Worm (Caenorhabditis elegans) whole organism, young adult: Measurements from ENCODE around the gene frpr-3.

Source experiments
- B0035.1 ChIP-seq: sonication (generic microtip); optimal IDR thresholded peaks from 2 replicates; lab custom pipeline; 2016; ENCODE audit warnings: missing genetic modification characterization, mild to moderate bottlenecking, missing compliant biosample characterization, missing genotype, missing genetic modification reagents
- F22D6.2 ChIP-seq: sonication (generic microtip); optimal IDR thresholded peaks from 2 replicates; lab custom pipeline; 2016; ENCODE audit warnings: mild to moderate bottlenecking, missing genetic modification characterization, missing compliant biosample characterization
- F39B2.1 ChIP-seq: fragments of 200-800 bp; sonication (Bioruptor generic); IDR thresholded peaks from 2 replicates; pipeline ENCODE4 v1.3.6; 2022; ENCODE audit warnings: missing genetic modification reagents, missing genetic modification characterization, missing compliant biosample characterization
- F49E8.2 ChIP-seq: sonication (generic microtip); optimal IDR thresholded peaks from 3 replicates; lab custom pipeline; 2017; ENCODE audit warnings: missing genetic modification characterization, mild to moderate bottlenecking, missing compliant biosample characterization, antibody characterized with exemption, moderate library complexity; ENCODE audit not compliant: insufficient read depth
- F55B11.4 ChIP-seq: sonication (generic microtip); optimal IDR thresholded peaks from 2 replicates; lab custom pipeline; 2016; ENCODE audit warnings: missing compliant biosample characterization, missing genetic modification characterization, borderline replicate concordance; ENCODE audit not compliant: insufficient read depth
- F57C9.4 ChIP-seq: sonication (generic microtip); optimal IDR thresholded peaks from 2 replicates; lab custom pipeline; 2017; ENCODE audit warnings: mild to moderate bottlenecking, missing genetic modification characterization, missing compliant biosample characterization
- K11D2.4 ChIP-seq: fragments of 200-800 bp; sonication (Bioruptor generic); IDR thresholded peaks from 2 replicates; pipeline ENCODE4 v1.3.6; 2022; ENCODE audit warnings: missing genetic modification reagents, missing genetic modification characterization, missing compliant biosample characterization
- Y95B8A.8 ChIP-seq: fragments of 200-800 bp; sonication (Bioruptor generic); IDR thresholded peaks from 2 replicates; pipeline ENCODE4 v1.3.6; 2022; ENCODE audit warnings: missing genetic modification reagents, missing genetic modification characterization, missing compliant biosample characterization
- akir-1 ChIP-seq: fragments of 200-800 bp; sonication (Bioruptor generic); optimal IDR thresholded peaks from 2 replicates; lab custom pipeline; 2018; ENCODE audit warnings: mild to moderate bottlenecking, missing genetic modification characterization, moderate library complexity, missing compliant biosample characterization
- aptf-3 ChIP-seq: fragments of 200-800 bp; sonication (Bioruptor generic); IDR thresholded peaks from 2 replicates; pipeline ENCODE4 v1.3.6; 2022; ENCODE audit warnings: missing genetic modification characterization, missing compliant biosample characterization
- bed-2 ChIP-seq: fragments of 200-800 bp; sonication (Bioruptor generic); IDR thresholded peaks from 2 replicates; pipeline ENCODE4 v1.3.6; 2022; ENCODE audit warnings: missing genetic modification reagents, missing genetic modification characterization, missing compliant biosample characterization
- ccch-3 ChIP-seq: fragments of 200-800 bp; sonication (Bioruptor generic); optimal IDR thresholded peaks from 2 replicates; lab custom pipeline; 2018; ENCODE audit warnings: mild to moderate bottlenecking, missing genetic modification characterization, missing compliant biosample characterization
- cebp-2 ChIP-seq: fragments of 200-800 bp; sonication (Bioruptor generic); IDR thresholded peaks from 2 replicates; pipeline ENCODE4 v1.3.6; 2022; ENCODE audit warnings: missing genetic modification characterization, missing compliant biosample characterization
- ceh-100 ChIP-seq: fragments of 200-800 bp; sonication (Bioruptor generic); IDR thresholded peaks from 2 replicates; pipeline ENCODE4 v1.3.6; 2022; ENCODE audit warnings: missing genetic modification reagents, missing genetic modification characterization, missing compliant biosample characterization
- ceh-58 ChIP-seq: fragments of 200-800 bp; sonication (Bioruptor generic); IDR thresholded peaks from 2 replicates; pipeline ENCODE4 v1.3.6; 2022; ENCODE audit warnings: missing genetic modification characterization, missing compliant biosample characterization
- ceh-79 ChIP-seq: sonication (generic microtip); optimal IDR thresholded peaks from 2 replicates; lab custom pipeline; 2017; ENCODE audit warnings: mild to moderate bottlenecking, missing genetic modification characterization, missing compliant biosample characterization
- chd-7 ChIP-seq: sonication (generic microtip); optimal IDR thresholded peaks from 2 replicates; lab custom pipeline; 2016; ENCODE audit warnings: mild to moderate bottlenecking, missing genetic modification characterization, moderate library complexity, missing compliant biosample characterization
- die-1 ChIP-seq: sonication (generic microtip); optimal IDR thresholded peaks from 2 replicates; lab custom pipeline; 2016; ENCODE audit warnings: missing genotype, mild to moderate bottlenecking, missing genetic modification characterization, missing compliant biosample characterization
- dox-1 ChIP-seq: fragments of 200-800 bp; sonication (Bioruptor generic); IDR thresholded peaks from 2 replicates; pipeline ENCODE4 v1.3.6; 2022; ENCODE audit warnings: missing genetic modification reagents, missing genetic modification characterization, missing compliant biosample characterization
- efl-1 ChIP-seq: fragments of 150-350 bp; optimal IDR thresholded peaks from 2 replicates; lab custom pipeline; 2014; ENCODE audit warnings: missing biosample characterization, missing genetic modification reagents, missing genetic modification characterization
- egrh-3 ChIP-seq: fragments of 200-800 bp; sonication (Bioruptor generic); IDR thresholded peaks from 2 replicates; pipeline ENCODE4 v1.3.6; 2022; ENCODE audit warnings: missing genetic modification reagents, missing genetic modification characterization, missing compliant biosample characterization
- fkh-3 ChIP-seq: sonication (generic microtip); optimal IDR thresholded peaks from 2 replicates; lab custom pipeline; 2016; ENCODE audit warnings: mild to moderate bottlenecking, missing genetic modification characterization, missing compliant biosample characterization
- gei-17 ChIP-seq: fragments of 200-800 bp; sonication (Bioruptor generic); optimal IDR thresholded peaks from 2 replicates; lab custom pipeline; 2018; ENCODE audit warnings: mild to moderate bottlenecking, missing genetic modification characterization, missing compliant biosample characterization
- hmg-1.2 ChIP-seq: fragments of 200-800 bp; sonication (Bioruptor generic); IDR thresholded peaks from 2 replicates; pipeline ENCODE4 v1.3.6; 2022; ENCODE audit warnings: missing genetic modification reagents, missing genetic modification characterization, missing compliant biosample characterization
- hsf-1 ChIP-seq: fragments of 200-800 bp; sonication (Bioruptor generic); IDR thresholded peaks from 2 replicates; pipeline ENCODE4 v1.3.6; 2022; ENCODE audit warnings: missing genetic modification reagents, missing genetic modification characterization, missing compliant biosample characterization
- lag-1 ChIP-seq: fragments of 200-800 bp; sonication (Bioruptor generic); IDR thresholded peaks from 2 replicates; pipeline ENCODE4 v1.3.6; 2022; ENCODE audit warnings: missing genetic modification reagents, missing genetic modification characterization, missing compliant biosample characterization
- lin-26 ChIP-seq: fragments of 200-800 bp; sonication (Bioruptor generic); IDR thresholded peaks from 2 replicates; pipeline ENCODE4 v1.3.6; 2022; ENCODE audit warnings: missing genetic modification reagents, missing genetic modification characterization, missing compliant biosample characterization
- lin-40 ChIP-seq: sonication (generic microtip); optimal IDR thresholded peaks from 2 replicates; lab custom pipeline; 2016; ENCODE audit warnings: missing genetic modification characterization, mild to moderate bottlenecking, missing compliant biosample characterization, missing genotype, missing genetic modification reagents
- madf-8 ChIP-seq: fragments of 200-800 bp; sonication (Bioruptor generic); conservative IDR thresholded peaks from 2 replicates; pipeline ENCODE4 v1.3.6; 2022; ENCODE audit warnings: missing genetic modification reagents, missing genetic modification characterization, missing compliant biosample characterization
- nfya-1 ChIP-seq: sonication (generic microtip); optimal IDR thresholded peaks from 2 replicates; lab custom pipeline; 2017; ENCODE audit warnings: antibody characterized with exemption, missing compliant biosample characterization, missing genetic modification characterization, borderline replicate concordance; ENCODE audit not compliant: insufficient read depth
- nfyb-1 ChIP-seq: fragments of 200-800 bp; sonication (Bioruptor generic); IDR thresholded peaks from 2 replicates; pipeline ENCODE4 v1.3.6; 2022; ENCODE audit warnings: missing genetic modification reagents, missing genetic modification characterization, missing compliant biosample characterization
- nhr-27 ChIP-seq: fragments of 200-800 bp; sonication (Bioruptor generic); optimal IDR thresholded peaks from 2 replicates; lab custom pipeline; 2018; ENCODE audit warnings: mild to moderate bottlenecking, missing genetic modification characterization, moderate library complexity, missing compliant biosample characterization
- nhr-80 ChIP-seq: sonication (generic microtip); optimal IDR thresholded peaks from 2 replicates; lab custom pipeline; 2016; ENCODE audit warnings: missing genetic modification characterization, missing compliant biosample characterization
- nhr-90 ChIP-seq: sonication (generic microtip); optimal IDR thresholded peaks from 2 replicates; lab custom pipeline; 2016; ENCODE audit warnings: missing genotype, mild to moderate bottlenecking, missing genetic modification characterization, missing compliant biosample characterization
- rcor-1 ChIP-seq: fragments of 200-800 bp; sonication (Bioruptor generic); IDR thresholded peaks from 2 replicates; pipeline ENCODE4 v1.3.6; 2022; ENCODE audit warnings: missing genetic modification reagents, missing genetic modification characterization, missing compliant biosample characterization
- rpc-1 ChIP-seq, 2 experiments: fragments of 150-350 bp in 1 of 2; sonication (generic microtip) in 1 of 2; optimal IDR thresholded peaks; 2 replicates each; lab custom pipeline; 2014 to 2018; ENCODE audit warnings: missing biosample characterization in 1 of 2, missing genetic modification characterization in 1 of 2, missing genetic modification reagents in 1 of 2, missing genotype in 1 of 2
- sea-2 ChIP-seq: fragments of 200-800 bp; sonication (Bioruptor generic); IDR thresholded peaks from 2 replicates; pipeline ENCODE4 v1.3.6; 2022; ENCODE audit warnings: missing genetic modification characterization, missing compliant biosample characterization
- snpc-1.1 ChIP-seq: sonication (generic microtip); optimal IDR thresholded peaks from 2 replicates; lab custom pipeline; 2017; ENCODE audit warnings: missing genetic modification characterization, mild to moderate bottlenecking, missing compliant biosample characterization, antibody characterized with exemption, moderate library complexity, missing genotype, missing genetic modification reagents; ENCODE audit not compliant: insufficient read depth
- snpc-1.3 ChIP-seq: sonication (generic microtip); optimal IDR thresholded peaks from 2 replicates; lab custom pipeline; 2017; ENCODE audit warnings: missing genetic modification characterization, mild to moderate bottlenecking, missing compliant biosample characterization, antibody characterized with exemption, moderate library complexity, missing genotype, missing genetic modification reagents; ENCODE audit not compliant: insufficient read depth
- snpc-3.4 ChIP-seq: sonication (generic microtip); optimal IDR thresholded peaks from 2 replicates; lab custom pipeline; 2017; ENCODE audit warnings: missing genetic modification characterization, mild to moderate bottlenecking, missing compliant biosample characterization, antibody characterized with exemption, moderate library complexity, missing genotype, missing genetic modification reagents
- somi-1 ChIP-seq: fragments of 200-800 bp; sonication (Bioruptor generic); optimal IDR thresholded peaks from 2 replicates; lab custom pipeline; 2018; ENCODE audit warnings: mild to moderate bottlenecking, missing genetic modification characterization, missing compliant biosample characterization
- sptf-2 ChIP-seq: fragments of 200-800 bp; sonication (Bioruptor generic); optimal IDR thresholded peaks from 2 replicates; lab custom pipeline; 2018; ENCODE audit warnings: mild to moderate bottlenecking, missing genetic modification characterization, missing compliant biosample characterization
- tbp1 ChIP-seq: fragments of 200-800 bp; sonication (Bioruptor generic); optimal IDR thresholded peaks from 2 replicates; lab custom pipeline; 2018; ENCODE audit warnings: mild to moderate bottlenecking, missing genetic modification characterization, missing compliant biosample characterization
- tbx-9 ChIP-seq: sonication (generic microtip); optimal IDR thresholded peaks from 2 replicates; lab custom pipeline; 2016; ENCODE audit warnings: borderline replicate concordance, missing genetic modification characterization, inconsistent platforms, missing compliant biosample characterization
- tlf-1 ChIP-seq: fragments of 200-800 bp; sonication (Bioruptor generic); optimal IDR thresholded peaks from 2 replicates; lab custom pipeline; 2018; ENCODE audit warnings: mild to moderate bottlenecking, missing genetic modification characterization, missing compliant biosample characterization
- xnd-1 ChIP-seq: sonication (generic microtip); optimal IDR thresholded peaks from 2 replicates; lab custom pipeline; 2016; ENCODE audit warnings: missing genotype, missing genetic modification reagents, missing genetic modification characterization, missing compliant biosample characterization
- zim-3 ChIP-seq: sonication (generic microtip); optimal IDR thresholded peaks from 2 replicates; lab custom pipeline; 2017; ENCODE audit warnings: mild to moderate bottlenecking, missing genetic modification characterization, moderate library complexity, missing compliant biosample characterization
- ztf-6 ChIP-seq: fragments of 200-800 bp; sonication (Bioruptor generic); IDR thresholded peaks from 2 replicates; pipeline ENCODE4 v1.3.6; 2022; ENCODE audit warnings: missing genetic modification reagents, missing genetic modification characterization, missing compliant biosample characterization

Gene frpr-3

DNA sequence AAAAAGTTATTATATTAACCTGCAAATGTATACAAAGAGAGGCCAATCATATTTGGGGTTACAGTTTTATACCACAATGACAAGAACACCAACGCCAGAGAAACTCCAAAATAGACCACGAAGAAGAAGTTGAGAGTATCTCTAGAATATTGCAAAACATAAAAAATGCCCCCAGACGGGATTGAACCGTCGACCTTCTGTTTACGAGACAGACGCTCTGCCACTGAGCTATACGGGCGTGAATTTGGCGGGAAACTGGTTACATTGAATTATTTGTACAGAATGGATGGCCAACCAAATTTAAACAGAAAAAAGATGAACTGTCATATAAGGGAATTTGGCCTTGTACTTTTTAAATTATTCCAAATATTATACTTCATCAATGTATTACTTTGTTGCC lies 40.6 kb upstream of the frpr-3 start:
- TF ChIP-seq snpc-1.1 (tag; lab: Kevin White, UChicago) (no peak), F57C9.4 (tag; lab: Kevin White, UChicago) (no peak), nfyb-1 (peak; percentile 53; the same call in 1 of the 2 replicates), madf-8 (GFP tag; lab: Robert Waterston, UW) (no peak), tbp1 (GFP tag; lab: Kevin White, UChicago) (peak; percentile 86), die-1 (no peak), tlf-1 (no peak), efl-1 (GFP tag; lab: Kevin White, UChicago) (no peak), B0035.1 (tag; lab: Kevin White, UChicago) (no peak), ccch-3 (GFP tag; lab: Kevin White, UChicago) (no peak), somi-1 (peak; percentile 23), Y95B8A.8 (no peak), F49E8.2 (tag; lab: Kevin White, UChicago) (no peak), rpc-1 (optimal IDR thresholded peaks at IDR 0.05; lab: Kevin White, UChicago) (peak; percentile 54), rpc-1 (tag; optimal IDR thresholded peaks at IDR 0.05; lab: Kevin White, UChicago) (peak; percentile 74), ceh-58 (GFP tag; lab: Robert Waterston, UW) (no peak), bed-2 (GFP tag; lab: Robert Waterston, UW) (no peak), F55B11.4 (tag; lab: Kevin White, UChicago) (no peak), xnd-1 (tag; lab: Kevin White, UChicago) (no peak), nhr-80 (tag; lab: Kevin White, UChicago) (no peak), akir-1 (GFP tag; lab: Kevin White, UChicago) (no peak), ceh-100 (GFP tag; lab: Robert Waterston, UW) (no peak), zim-3 (tag; lab: Kevin White, UChicago) (no peak), sptf-2 (GFP tag; lab: Kevin White, UChicago) (no peak), F22D6.2 (tag; lab: Kevin White, UChicago) (no peak), tbx-9 (tag; lab: Kevin White, UChicago) (no peak), aptf-3 (no peak), hmg-1.2 (GFP tag; lab: Robert Waterston, UW) (peak; percentile 42; the same call in 1 of the 2 replicates), lin-26 (GFP tag; lab: Robert Waterston, UW) (peak; percentile 52; the same call in 1 of the 2 replicates), rcor-1 (GFP tag; lab: Robert Waterston, UW) (0 out of 2 replicates have a peak, but pooled peaks have one; percentile 30), snpc-1.3 (no peak), nhr-27 (tag; lab: Kevin White, UChicago) (no peak), nhr-90 (tag; lab: Kevin White, UChicago) (peak; percentile 35), ceh-79 (tag; lab: Kevin White, UChicago) (no peak), ztf-6 (GFP tag; lab: Robert Waterston, UW) (no peak), lin-40 (tag; lab: Kevin White, UChicago) (no peak), chd-7 (peak; percentile 32), lag-1 (GFP tag; lab: Robert Waterston, UW) (no peak), egrh-3 (GFP tag; lab: Robert Waterston, UW) (no peak), K11D2.4 (GFP tag; lab: Robert Waterston, UW) (no peak), sea-2 (GFP tag; lab: Robert Waterston, UW) (no peak), fkh-3 (tag; lab: Kevin White, UChicago) (no peak), hsf-1 (GFP tag; lab: Robert Waterston, UW) (peak; percentile 57; the same call in 1 of the 2 replicates), dox-1 (GFP tag; lab: Robert Waterston, UW) (peak; percentile 45; the same call in 1 of the 2 replicates), F39B2.1 (GFP tag; lab: Robert Waterston, UW) (no peak), gei-17 (no peak), cebp-2 (GFP tag; lab: Robert Waterston, UW) (no peak), snpc-3.4 (tag; lab: Kevin White, UChicago) (peak; percentile 30), nfya-1 (tag; lab: Kevin White, UChicago) (no peak)
